Fruit fly (Drosophila melanogaster) whole organism: ENCODE data around the gene CG12589.

ENCODE experiments used
- pan ChIP-seq: fragments of >200 bp; optimal IDR thresholded peaks from 2 replicates; lab custom pipeline; 2017
- usp ChIP-seq: fragments of >200 bp; optimal IDR thresholded peaks from 2 replicates; lab custom pipeline; 2017; ENCODE audit warnings: missing biosample characterization, missing genetic modification characterization, mixed read lengths

- TF ChIP-seq pan (lab: Kevin White, UChicago) = no peak
- no peak for TF ChIP-seq usp (GFP tag; lab: Kevin White, UChicago)
These were observed 26.9 kb downstream of the CG12589 start for dm6 chr3R:5111887-5112286.
